Fruit fly (Drosophila melanogaster) whole organism, embryonic: ENCODE data around the gene VhaSFD.

ENCODE experiments used
- Atf3 ChIP-seq: fragments of 200-800 bp; sonication (Bioruptor generic); optimal IDR thresholded peaks from 3 replicates; lab custom pipeline; 2016; ENCODE audit warnings: missing biosample characterization, missing genetic modification characterization
- BEAF-32 ChIP-seq: fragments of 200-800 bp; sonication (Bioruptor generic); optimal IDR thresholded peaks from 3 replicates; lab custom pipeline; 2017; ENCODE audit warnings: missing biosample characterization, missing genetic modification characterization, mild to moderate bottlenecking, moderate library complexity, missing genetic modification reagents
- CG10565 ChIP-seq: fragments of 200-800 bp; sonication (Bioruptor generic); optimal IDR thresholded peaks from 3 replicates; lab custom pipeline; 2016; ENCODE audit warnings: missing biosample characterization, mild to moderate bottlenecking, missing genetic modification characterization
- CG11456 ChIP-seq: fragments of 200-800 bp; sonication (Bioruptor generic); IDR thresholded peaks from 3 replicates; pipeline ENCODE4 v1.3.6; 2022; ENCODE audit warnings: missing biosample characterization, missing genetic modification characterization
- CG11504 ChIP-seq: fragments of 200-800 bp; sonication (Bioruptor generic); optimal IDR thresholded peaks from 3 replicates; lab custom pipeline; 2019; ENCODE audit warnings: missing biosample characterization, mild to moderate bottlenecking, missing genetic modification characterization, moderate library complexity
- CG12104 ChIP-seq: fragments of 200-800 bp; sonication (Bioruptor generic); optimal IDR thresholded peaks from 3 replicates; lab custom pipeline; 2016; ENCODE audit warnings: missing biosample characterization, missing genetic modification characterization
- CG12299 ChIP-seq: fragments of 200-800 bp; sonication (Bioruptor generic); optimal IDR thresholded peaks from 2 replicates; lab custom pipeline; 2018; ENCODE audit warnings: missing biosample characterization, mild to moderate bottlenecking, missing genetic modification characterization
- CG14050 ChIP-seq: fragments of 200-800 bp; sonication (Bioruptor generic); IDR thresholded peaks from 3 replicates; pipeline ENCODE4 v1.3.6; 2022; ENCODE audit warnings: missing biosample characterization, missing genetic modification characterization
- CG16779 ChIP-seq: fragments of 200-800 bp; sonication (Bioruptor generic); IDR thresholded peaks from 2 replicates; pipeline ENCODE4 v1.3.6; 2022; ENCODE audit warnings: missing biosample characterization, missing genetic modification characterization
- CG17612 ChIP-seq: fragments of 200-800 bp; sonication (Bioruptor generic); IDR thresholded peaks from 2 replicates; pipeline ENCODE4 v1.3.6; 2022; ENCODE audit warnings: missing biosample characterization, missing genetic modification characterization
- CG17912 ChIP-seq: fragments of 200-800 bp; sonication (Bioruptor generic); optimal IDR thresholded peaks from 2 replicates; lab custom pipeline; 2018; ENCODE audit warnings: missing biosample characterization, mild to moderate bottlenecking, missing genetic modification characterization
- CG18262 ChIP-seq: fragments of 200-800 bp; optimal IDR thresholded peaks from 3 replicates; lab custom pipeline; 2019; ENCODE audit warnings: missing biosample characterization, mild to moderate bottlenecking, missing genetic modification characterization, moderate library complexity
- CG30431 ChIP-seq: fragments of 200-800 bp; sonication (Bioruptor generic); optimal IDR thresholded peaks from 2 replicates; lab custom pipeline; 2017; ENCODE audit warnings: missing biosample characterization, missing genetic modification characterization
- CG31365 ChIP-seq: fragments of 200-800 bp; sonication (Bioruptor generic); optimal IDR thresholded peaks from 2 replicates; lab custom pipeline; 2018; ENCODE audit warnings: missing biosample characterization, mild to moderate bottlenecking, missing genetic modification characterization
- CG3995 ChIP-seq: fragments of 200-800 bp; sonication (Bioruptor generic); optimal IDR thresholded peaks from 3 replicates; lab custom pipeline; 2016; ENCODE audit warnings: missing biosample characterization, missing genetic modification characterization
- CG8388 ChIP-seq: fragments of 200-800 bp; sonication (Bioruptor generic); optimal IDR thresholded peaks from 2 replicates; lab custom pipeline; 2019; ENCODE audit warnings: missing biosample characterization, mild to moderate bottlenecking, missing genetic modification characterization, moderate library complexity
- CG9817 ChIP-seq: fragments of 200-800 bp; sonication (Bioruptor generic); optimal IDR thresholded peaks from 2 replicates; lab custom pipeline; 2018; ENCODE audit warnings: missing biosample characterization, mild to moderate bottlenecking, missing genetic modification characterization, moderate library complexity
- Med ChIP-seq: fragments of 200-800 bp; sonication (Bioruptor generic); peaks from one replicate; lab custom pipeline; 2016; ENCODE audit warnings: missing biosample characterization, missing genetic modification characterization, mild to moderate bottlenecking, inconsistent platforms, moderate library complexity
- Mrtf ChIP-seq: fragments of 200-800 bp; sonication (Bioruptor generic); IDR thresholded peaks from 3 replicates; pipeline ENCODE4 v1.3.6; 2022; ENCODE audit warnings: missing biosample characterization, missing genetic modification characterization
- NFAT ChIP-seq: fragments of 200-800 bp; sonication (Bioruptor generic); IDR thresholded peaks from 2 replicates; pipeline ENCODE4 v1.3.6; 2022; ENCODE audit warnings: missing biosample characterization, missing genetic modification characterization
- NK7.1 ChIP-seq: fragments of 200-800 bp; sonication (Bioruptor generic); optimal IDR thresholded peaks from 3 replicates; lab custom pipeline; 2016; ENCODE audit warnings: missing biosample characterization, missing genetic modification characterization
- Tbp ChIP-seq: fragments of >200 bp; optimal IDR thresholded peaks from 2 replicates; lab custom pipeline; 2018; ENCODE audit warnings: missing biosample characterization, missing genetic modification characterization
- bowl ChIP-seq: fragments of 200-800 bp; sonication (Bioruptor generic); IDR thresholded peaks from 2 replicates; pipeline ENCODE4 v1.3.6; 2022; ENCODE audit warnings: missing biosample characterization, missing genetic modification characterization
- bsh ChIP-seq, 2 experiments: fragments of 200-800 bp; sonication (Bioruptor generic); optimal IDR thresholded peaks; 2 replicates each; lab custom pipeline; 2017 to 2018; ENCODE audit warnings: mild to moderate bottlenecking in 2 of 2, missing biosample characterization in 2 of 2, missing genetic modification characterization in 2 of 2, moderate library complexity in 1 of 2
- caup ChIP-seq: fragments of 200-800 bp; sonication (Bioruptor generic); optimal IDR thresholded peaks from 3 replicates; lab custom pipeline; 2017; ENCODE audit warnings: missing biosample characterization, mild to moderate bottlenecking, missing genetic modification characterization, moderate library complexity; ENCODE audit not compliant: severe bottlenecking
- chif ChIP-seq, 2 experiments: fragments of 200-800 bp; sonication (Bioruptor generic); optimal IDR thresholded peaks; 3 replicates each; lab custom pipeline; 2016; ENCODE audit warnings: missing biosample characterization in 2 of 2, missing genetic modification characterization in 2 of 2
- dan ChIP-seq: fragments of 200-800 bp; sonication (Bioruptor generic); IDR thresholded peaks from 2 replicates; pipeline ENCODE4 v1.3.6; 2022; ENCODE audit warnings: missing biosample characterization, missing genetic modification characterization
- danr ChIP-seq: fragments of 200-800 bp; sonication (Bioruptor generic); IDR thresholded peaks from 2 replicates; pipeline ENCODE4 v1.3.6; 2022; ENCODE audit warnings: missing biosample characterization, missing genetic modification characterization
- dati ChIP-seq: fragments of 200-800 bp; sonication (Bioruptor generic); IDR thresholded peaks from 2 replicates; pipeline ENCODE4 v1.3.6; 2022; ENCODE audit warnings: missing biosample characterization, missing genetic modification characterization
- ewg ChIP-seq: fragments of 200-800 bp; sonication (Bioruptor generic); optimal IDR thresholded peaks from 3 replicates; lab custom pipeline; 2017; ENCODE audit warnings: mild to moderate bottlenecking, missing biosample characterization, missing genetic modification reagents, missing genetic modification characterization
- gcm ChIP-seq: fragments of 200-800 bp; sonication (Bioruptor generic); optimal IDR thresholded peaks from 2 replicates; lab custom pipeline; 2019; ENCODE audit warnings: missing biosample characterization, mild to moderate bottlenecking, missing genetic modification characterization, moderate library complexity
- gem ChIP-seq: fragments of 200-800 bp; sonication (Bioruptor generic); optimal IDR thresholded peaks from 2 replicates; lab custom pipeline; 2019; ENCODE audit warnings: missing biosample characterization, mild to moderate bottlenecking, missing genetic modification characterization, moderate library complexity
- grau ChIP-seq: fragments of 200-800 bp; optimal IDR thresholded peaks from 3 replicates; lab custom pipeline; 2019; ENCODE audit warnings: missing biosample characterization, mild to moderate bottlenecking, missing genetic modification characterization, moderate library complexity
- insv ChIP-seq, 2 experiments: fragments of 200-800 bp; sonication (Bioruptor generic); optimal IDR thresholded peaks; 3 replicates each; lab custom pipeline; 2016 to 2018; ENCODE audit warnings: missing biosample characterization in 2 of 2, missing genetic modification characterization in 2 of 2
- jigr1 ChIP-seq: fragments of 200-800 bp; sonication (Bioruptor generic); IDR thresholded peaks from 3 replicates; pipeline ENCODE4 v1.3.6; 2022; ENCODE audit warnings: missing biosample characterization, missing genetic modification characterization
- jing ChIP-seq: fragments of 200-800 bp; sonication (Bioruptor generic); optimal IDR thresholded peaks from 2 replicates; lab custom pipeline; 2018; ENCODE audit warnings: missing biosample characterization, mild to moderate bottlenecking, missing genetic modification characterization
- lab ChIP-seq: fragments of 200-800 bp; sonication (Bioruptor generic); optimal IDR thresholded peaks from 3 replicates; lab custom pipeline; 2017; ENCODE audit warnings: missing biosample characterization, missing genetic modification characterization, mild to moderate bottlenecking, moderate library complexity, missing genetic modification reagents
- mam ChIP-seq: fragments of 200-800 bp; sonication (Bioruptor generic); optimal IDR thresholded peaks from 3 replicates; lab custom pipeline; 2016; ENCODE audit warnings: missing biosample characterization, missing genetic modification characterization
- org-1 ChIP-seq: fragments of 200-800 bp; sonication (Bioruptor generic); optimal IDR thresholded peaks from 2 replicates; lab custom pipeline; 2017; ENCODE audit warnings: missing biosample characterization, missing genetic modification characterization
- pb ChIP-seq: fragments of 200-800 bp; sonication (Bioruptor generic); optimal IDR thresholded peaks from 3 replicates; lab custom pipeline; 2016; ENCODE audit warnings: missing biosample characterization, missing genetic modification characterization
- pnt ChIP-seq: fragments of 200-800 bp; sonication (Bioruptor generic); optimal IDR thresholded peaks from 3 replicates; lab custom pipeline; 2016; ENCODE audit warnings: missing biosample characterization, missing genetic modification characterization
- seq ChIP-seq: fragments of 200-800 bp; sonication (Bioruptor generic); IDR thresholded peaks from 2 replicates; pipeline ENCODE4 v1.3.6; 2022; ENCODE audit warnings: missing biosample characterization, missing genetic modification characterization
- sisA ChIP-seq: fragments of 200-800 bp; sonication (Bioruptor generic); IDR thresholded peaks from 2 replicates; pipeline ENCODE4 v1.3.6; 2022; ENCODE audit warnings: missing biosample characterization, missing genetic modification characterization
- sqz ChIP-seq: fragments of 200-800 bp; sonication (Bioruptor generic); optimal IDR thresholded peaks from 3 replicates; lab custom pipeline; 2018; ENCODE audit warnings: missing biosample characterization, mild to moderate bottlenecking, missing genetic modification characterization
- sr ChIP-seq: fragments of 200-800 bp; sonication (Bioruptor generic); IDR thresholded peaks from 3 replicates; pipeline ENCODE4 v1.3.6; 2022; ENCODE audit warnings: missing biosample characterization, missing genetic modification characterization
- trem ChIP-seq: fragments of 200-800 bp; optimal IDR thresholded peaks from 3 replicates; lab custom pipeline; 2019; ENCODE audit warnings: missing biosample characterization, mild to moderate bottlenecking, missing genetic modification characterization, moderate library complexity
- unpg ChIP-seq: fragments of 200-800 bp; sonication (Bioruptor generic); optimal IDR thresholded peaks from 3 replicates; lab custom pipeline; 2018; ENCODE audit warnings: missing biosample characterization, mild to moderate bottlenecking, missing genetic modification characterization, moderate library complexity
- vnd ChIP-seq: fragments of 200-800 bp; sonication (Bioruptor generic); IDR thresholded peaks from 3 replicates; pipeline ENCODE4 v1.3.6; 2022; ENCODE audit warnings: missing biosample characterization, missing genetic modification characterization; ENCODE audit not compliant: partially characterized antibody

Gene VhaSFD

dm6 chr2L:16683958-16684877, 43.4 kb downstream of the VhaSFD start, which contains the start of gene CG31807 (continued):
- TF ChIP-seq CG10565 (GFP tag; lab: Kevin White, UChicago), result no peak
- peak in 1 of 2 experiments; percentile 13 for TF ChIP-seq insv (GFP tag; optimal IDR thresholded peaks at IDR 0.05; lab: Kevin White, UChicago)
- no peak for TF ChIP-seq Tbp (GFP tag; lab: Kevin White, UChicago)
- TF ChIP-seq sisA (GFP tag; lab: Robert Waterston, UW), result peak; percentile 41
- no peak for TF ChIP-seq CG31365 (tag; lab: Kevin White, UChicago)
- peak; percentile 83 to 98 for TF ChIP-seq bsh (GFP tag; optimal IDR thresholded peaks at IDR 0.05; lab: Kevin White, UChicago)
- peak; percentile 91 for TF ChIP-seq Med (GFP tag; lab: Kevin White, UChicago)
- TF ChIP-seq CG8388 (GFP tag; lab: Kevin White, UChicago), result peak; percentile 68
- TF ChIP-seq jing (GFP tag; lab: Kevin White, UChicago), result peak; percentile 14
- TF ChIP-seq chif (GFP tag; optimal IDR thresholded peaks at IDR 0.05; lab: Kevin White, UChicago), result peak; percentile 30 to 63
- TF ChIP-seq gcm (GFP tag; lab: Kevin White, UChicago), result peak; percentile 85
- peak; percentile 36 for TF ChIP-seq CG30431
- peak; percentile 59 for TF ChIP-seq sqz (GFP tag; lab: Kevin White, UChicago)
- TF ChIP-seq Atf3, result peak; percentile 51
- TF ChIP-seq CG14050, result peak; percentile 20; the same call in 1 of the 3 replicates
- no peak for TF ChIP-seq bowl (GFP tag; lab: Robert Waterston, UW)
- TF ChIP-seq CG18262 (tag; lab: Kevin White, UChicago), result peak; percentile 75
- TF ChIP-seq CG9817 (tag; lab: Kevin White, UChicago), result peak; percentile 55
- no peak for TF ChIP-seq CG11456 (GFP tag; lab: Robert Waterston, UW)
- peak; percentile 68 for TF ChIP-seq lab (GFP tag; lab: Kevin White, UChicago)
- TF ChIP-seq BEAF-32 (GFP tag; lab: Kevin White, UChicago), result no peak
- no peak for TF ChIP-seq CG16779 (GFP tag; lab: Robert Waterston, UW)
- peak; percentile 80 for TF ChIP-seq org-1 (GFP tag; lab: Kevin White, UChicago)
- TF ChIP-seq CG12299 (tag; lab: Kevin White, UChicago), result peak; percentile 38
- TF ChIP-seq pb (GFP tag; lab: Kevin White, UChicago), result peak; percentile 36
- TF ChIP-seq caup (GFP tag; lab: Kevin White, UChicago), result no peak
- TF ChIP-seq CG3995, result peak; percentile 8
- TF ChIP-seq seq (GFP tag; lab: Robert Waterston, UW), result peak; percentile 69
- TF ChIP-seq mam, result peak; percentile 58
- TF ChIP-seq dati, result no peak; the same call in 1 of the 2 replicates
- peak; percentile 85 for TF ChIP-seq unpg
- TF ChIP-seq danr (GFP tag; lab: Robert Waterston, UW), result 0 out of 2 replicates have a peak, but pooled peaks have one; percentile 12
- TF ChIP-seq NK7.1, result no peak
- peak; percentile 5 for TF ChIP-seq pnt (GFP tag; lab: Kevin White, UChicago)
- peak; percentile 90 for TF ChIP-seq gem (tag; lab: Kevin White, UChicago)
- TF ChIP-seq NFAT, result 0 out of 2 replicates have a peak, but pooled peaks have one; percentile 14
- no peak for TF ChIP-seq vnd (GFP tag; lab: Robert Waterston, UW)
- peak; percentile 45 for TF ChIP-seq ewg (GFP tag; lab: Kevin White, UChicago)
- 0 out of 2 replicates have a peak, but pooled peaks have one; percentile 36 for TF ChIP-seq CG17612 (GFP tag; lab: Robert Waterston, UW)
- TF ChIP-seq CG11504, result peak; percentile 87
- TF ChIP-seq dan (GFP tag; lab: Robert Waterston, UW), result no peak
- no peak; the same call in 1 of the 3 replicates for TF ChIP-seq Mrtf (GFP tag; lab: Robert Waterston, UW)
- peak; percentile 72 for TF ChIP-seq CG12104
- TF ChIP-seq CG17912 (GFP tag; lab: Kevin White, UChicago), result peak; percentile 2
- peak; percentile 35 for TF ChIP-seq trem
- no peak for TF ChIP-seq sr (GFP tag; lab: Robert Waterston, UW)
- no peak for TF ChIP-seq jigr1
- peak; percentile 84 for TF ChIP-seq grau (tag; lab: Kevin White, UChicago)
